Worm (Caenorhabditis elegans) whole organism, midembryonic: ENCODE measurements around the gene C54D1.7.

Source experiments
- cog-1 ChIP-seq: sonication (generic microtip); optimal IDR thresholded peaks from 2 replicates; lab custom pipeline; 2016; ENCODE audit warnings: missing genetic modification characterization, missing compliant biosample characterization
- klf-2 ChIP-seq: fragments of 200-800 bp; sonication (Bioruptor generic); conservative IDR thresholded peaks from 2 replicates; pipeline ENCODE4 v1.3.6; 2022; ENCODE audit warnings: missing genetic modification reagents, missing genetic modification characterization, missing compliant biosample characterization
- med-1 ChIP-seq: sonication (generic microtip); optimal IDR thresholded peaks from 2 replicates; lab custom pipeline; 2017; ENCODE audit warnings: missing genetic modification characterization, mild to moderate bottlenecking, missing compliant biosample characterization, antibody characterized with exemption, missing genetic modification reagents; ENCODE audit not compliant: insufficient read depth
- tab-1 ChIP-seq: fragments of 200-800 bp; sonication (Bioruptor generic); IDR thresholded peaks from 2 replicates; pipeline ENCODE4 v1.3.6; 2022; ENCODE audit warnings: missing genetic modification characterization, missing compliant biosample characterization
- ztf-23 ChIP-seq: fragments of 200-800 bp; sonication (Bioruptor generic); IDR thresholded peaks from 2 replicates; pipeline ENCODE4 v1.3.6; 2022; ENCODE audit warnings: missing genetic modification reagents, missing genetic modification characterization, missing compliant biosample characterization
- ztf-29 ChIP-seq: fragments of 200-800 bp; sonication (Bioruptor generic); IDR thresholded peaks from 2 replicates; pipeline ENCODE4 v1.3.6; 2022; ENCODE audit warnings: missing genetic modification reagents, missing genetic modification characterization, missing compliant biosample characterization

- TF ChIP-seq cog-1 (tag; lab: Kevin White, UChicago) (no peak), ztf-29 (GFP tag; lab: Robert Waterston, UW) (no peak), med-1 (no peak), ztf-23 (GFP tag; lab: Robert Waterston, UW) (no peak), klf-2 (GFP tag; lab: Robert Waterston, UW) (no peak), tab-1 (GFP tag; lab: Robert Waterston, UW) (no peak)
These were observed 30.7 kb downstream of the C54D1.7 start for ce11 chrX:7125178-7125577.
